Fruit fly (Drosophila melanogaster) whole organism, embryonic: ENCODE results near the gene Csp.

Experiments used
- BEAF-32 ChIP-seq: fragments of 200-800 bp; sonication (Bioruptor generic); optimal IDR thresholded peaks from 3 replicates; lab custom pipeline; 2017; ENCODE audit warnings: missing biosample characterization, missing genetic modification characterization, mild to moderate bottlenecking, moderate library complexity, missing genetic modification reagents
- CG10209 ChIP-seq: fragments of 200-800 bp; sonication (Bioruptor generic); optimal IDR thresholded peaks from 3 replicates; lab custom pipeline; 2017; ENCODE audit warnings: missing biosample characterization, mild to moderate bottlenecking, missing genetic modification characterization, missing genetic modification reagents
- CG10654 ChIP-seq: fragments of 200-800 bp; sonication (Bioruptor generic); optimal IDR thresholded peaks from 2 replicates; lab custom pipeline; 2016; ENCODE audit warnings: missing biosample characterization, missing genetic modification characterization
- CG14965 ChIP-seq: fragments of 200-800 bp; sonication (Bioruptor generic); optimal IDR thresholded peaks from 2 replicates; lab custom pipeline; 2016; ENCODE audit warnings: missing biosample characterization, missing genetic modification characterization, borderline replicate concordance
- CG1529 ChIP-seq: fragments of 200-800 bp; sonication (Bioruptor generic); optimal IDR thresholded peaks from 3 replicates; lab custom pipeline; 2018; ENCODE audit warnings: missing biosample characterization, missing genetic modification characterization
- CG15514 ChIP-seq: fragments of 200-800 bp; sonication (Bioruptor generic); optimal IDR thresholded peaks from 3 replicates; lab custom pipeline; 2017; ENCODE audit warnings: missing biosample characterization, missing genetic modification characterization, mild to moderate bottlenecking, moderate library complexity, missing genetic modification reagents
- CG15601 ChIP-seq: fragments of 200-800 bp; sonication (Bioruptor generic); optimal IDR thresholded peaks from 3 replicates; lab custom pipeline; 2019; ENCODE audit warnings: missing biosample characterization, mild to moderate bottlenecking, missing genetic modification characterization, moderate library complexity
- CG15696 ChIP-seq: fragments of 200-800 bp; sonication (Bioruptor generic); optimal IDR thresholded peaks from 2 replicates; lab custom pipeline; 2019; ENCODE audit warnings: missing biosample characterization, mild to moderate bottlenecking, missing genetic modification characterization, moderate library complexity
- CG18599 ChIP-seq: fragments of 200-800 bp; sonication (Bioruptor generic); optimal IDR thresholded peaks from 3 replicates; lab custom pipeline; 2017; ENCODE audit warnings: missing biosample characterization, missing genetic modification characterization, mild to moderate bottlenecking, moderate library complexity, missing genetic modification reagents
- CG2712 ChIP-seq: fragments of 200-800 bp; optimal IDR thresholded peaks from 3 replicates; lab custom pipeline; 2019; ENCODE audit warnings: missing biosample characterization, mild to moderate bottlenecking, missing genetic modification characterization, moderate library complexity
- CG2889 ChIP-seq: fragments of 200-800 bp; sonication (Bioruptor generic); IDR thresholded peaks from 3 replicates; pipeline ENCODE4 v1.3.6; 2022; ENCODE audit warnings: missing biosample characterization, missing genetic modification characterization
- CG30403 ChIP-seq: fragments of 200-800 bp; sonication (Bioruptor generic); optimal IDR thresholded peaks from 3 replicates; lab custom pipeline; 2016; ENCODE audit warnings: missing biosample characterization, missing genetic modification characterization
- CG32767 ChIP-seq: fragments of 200-800 bp; sonication (Bioruptor generic); IDR thresholded peaks from 2 replicates; pipeline ENCODE4 v1.3.6; 2022; ENCODE audit warnings: missing biosample characterization, missing genetic modification characterization
- CG3407 ChIP-seq: fragments of 200-800 bp; sonication (Bioruptor generic); optimal IDR thresholded peaks from 2 replicates; lab custom pipeline; 2018; ENCODE audit warnings: missing biosample characterization, mild to moderate bottlenecking, missing genetic modification characterization
- CG6689 ChIP-seq: fragments of 200-800 bp; sonication (Bioruptor generic); IDR thresholded peaks from 2 replicates; pipeline ENCODE4 v1.3.6; 2022; ENCODE audit warnings: missing biosample characterization, missing genetic modification characterization
- CG7556 ChIP-seq: fragments of 200-800 bp; sonication (Bioruptor generic); optimal IDR thresholded peaks from 2 replicates; lab custom pipeline; 2017; ENCODE audit warnings: missing biosample characterization, mild to moderate bottlenecking, missing genetic modification characterization
- CG7839 ChIP-seq: fragments of 200-800 bp; sonication (Bioruptor generic); optimal IDR thresholded peaks from 3 replicates; lab custom pipeline; 2018; ENCODE audit warnings: missing biosample characterization, mild to moderate bottlenecking, missing genetic modification characterization, moderate library complexity
- CG7987 ChIP-seq: fragments of 200-800 bp; sonication (Bioruptor generic); optimal IDR thresholded peaks from 2 replicates; lab custom pipeline; 2018; ENCODE audit warnings: missing biosample characterization, mild to moderate bottlenecking, missing genetic modification characterization, moderate library complexity
- CoRest ChIP-seq: fragments of 200-800 bp; sonication (Bioruptor generic); optimal IDR thresholded peaks from 3 replicates; lab custom pipeline; 2018; ENCODE audit warnings: missing biosample characterization, mild to moderate bottlenecking, missing genetic modification characterization, moderate library complexity
- Dbx ChIP-seq: fragments of 200-800 bp; sonication (Bioruptor generic); IDR thresholded peaks from 3 replicates; pipeline ENCODE4 v1.3.6; 2022; ENCODE audit warnings: missing biosample characterization, missing genetic modification characterization
- Dip3 ChIP-seq: fragments of 200-800 bp; sonication (Bioruptor generic); optimal IDR thresholded peaks from 3 replicates; lab custom pipeline; 2016; ENCODE audit warnings: missing biosample characterization, missing genetic modification characterization
- Elba2 ChIP-seq: fragments of 200-800 bp; sonication (Bioruptor generic); optimal IDR thresholded peaks from 3 replicates; lab custom pipeline; 2016; ENCODE audit warnings: missing biosample characterization, missing genetic modification characterization
- Fer2 ChIP-seq: fragments of 200-800 bp; sonication (Bioruptor generic); optimal IDR thresholded peaks from 2 replicates; lab custom pipeline; 2018; ENCODE audit warnings: missing biosample characterization, mild to moderate bottlenecking, missing genetic modification characterization, moderate library complexity
- H2.0 ChIP-seq: fragments of 200-800 bp; sonication (Bioruptor generic); IDR thresholded peaks from 2 replicates; pipeline ENCODE4 v1.3.6; 2022; ENCODE audit warnings: missing biosample characterization, missing genetic modification characterization
- HLH4C ChIP-seq: fragments of 200-800 bp; sonication (Bioruptor generic); IDR thresholded peaks from 3 replicates; pipeline ENCODE4 v1.3.6; 2022; ENCODE audit warnings: missing biosample characterization, missing genetic modification characterization; ENCODE audit not compliant: partially characterized antibody
- HLH54F ChIP-seq: fragments of 200-800 bp; sonication (Bioruptor generic); optimal IDR thresholded peaks from 3 replicates; lab custom pipeline; 2016; ENCODE audit warnings: missing biosample characterization, missing genetic modification characterization
- Hr39 ChIP-seq: fragments of >200 bp; optimal IDR thresholded peaks from 2 replicates; lab custom pipeline; 2017
- Hsf ChIP-seq: fragments of 200-800 bp; sonication (Bioruptor generic); optimal IDR thresholded peaks from 3 replicates; lab custom pipeline; 2016; ENCODE audit warnings: missing biosample characterization, missing genetic modification characterization
- MESR4 ChIP-seq: fragments of 200-800 bp; sonication (Bioruptor generic); optimal IDR thresholded peaks from 2 replicates; lab custom pipeline; 2018; ENCODE audit warnings: missing biosample characterization, mild to moderate bottlenecking, missing genetic modification characterization, moderate library complexity
- NK7.1 ChIP-seq: fragments of 200-800 bp; sonication (Bioruptor generic); optimal IDR thresholded peaks from 3 replicates; lab custom pipeline; 2016; ENCODE audit warnings: missing biosample characterization, missing genetic modification characterization
- Neu2 ChIP-seq: fragments of 200-800 bp; sonication (Bioruptor generic); optimal IDR thresholded peaks from 3 replicates; lab custom pipeline; 2016; ENCODE audit warnings: missing biosample characterization, missing genetic modification characterization, borderline replicate concordance
- Nf-YA ChIP-seq: fragments of 200-800 bp; sonication (Bioruptor generic); IDR thresholded peaks from 2 replicates; pipeline ENCODE4 v1.3.6; 2022; ENCODE audit warnings: missing biosample characterization, missing genetic modification characterization
- Opbp ChIP-seq: fragments of 200-800 bp; sonication (Bioruptor generic); IDR thresholded peaks from 3 replicates; pipeline ENCODE4 v1.3.6; 2022; ENCODE audit warnings: missing biosample characterization, missing genetic modification characterization; ENCODE audit not compliant: partially characterized antibody
- Ptx1 ChIP-seq: fragments of 200-800 bp; sonication (Bioruptor generic); IDR thresholded peaks from 2 replicates; pipeline ENCODE4 v1.3.6; 2022; ENCODE audit warnings: missing biosample characterization, missing genetic modification characterization
- Ravus ChIP-seq: fragments of 200-800 bp; sonication (Bioruptor generic); IDR thresholded peaks from 2 replicates; pipeline ENCODE4 v1.3.6; 2022; ENCODE audit warnings: missing biosample characterization, missing genetic modification characterization
- cato ChIP-seq: fragments of 200-800 bp; sonication (Bioruptor generic); optimal IDR thresholded peaks from 2 replicates; lab custom pipeline; 2016; ENCODE audit warnings: missing biosample characterization, missing genetic modification characterization, borderline replicate concordance
- chinmo ChIP-seq: fragments of 200-800 bp; sonication (Bioruptor generic); IDR thresholded peaks from 4 replicates; pipeline ENCODE4 v1.3.6; 2022; ENCODE audit warnings: missing biosample characterization, missing genetic modification characterization; ENCODE audit not compliant: partially characterized antibody
- crol ChIP-seq: fragments of 200-800 bp; sonication (Bioruptor generic); IDR thresholded peaks from 2 replicates; pipeline ENCODE4 v1.3.6; 2022; ENCODE audit warnings: missing biosample characterization, missing genetic modification characterization
- exex ChIP-seq: fragments of 200-800 bp; sonication (Bioruptor generic); optimal IDR thresholded peaks from 4 replicates; lab custom pipeline; 2018; ENCODE audit warnings: missing biosample characterization, mild to moderate bottlenecking, missing genetic modification characterization, moderate library complexity
- gt ChIP-seq: fragments of 200-800 bp; sonication (Bioruptor generic); IDR thresholded peaks from 2 replicates; pipeline ENCODE4 v1.3.6; 2022; ENCODE audit warnings: missing biosample characterization, missing genetic modification characterization
- ham ChIP-seq: fragments of 200-800 bp; sonication (Bioruptor generic); IDR thresholded peaks from 2 replicates; pipeline ENCODE4 v1.3.6; 2022; ENCODE audit warnings: missing biosample characterization, missing genetic modification characterization
- jumu ChIP-seq: fragments of 200-800 bp; sonication (Bioruptor generic); optimal IDR thresholded peaks from 3 replicates; lab custom pipeline; 2016; ENCODE audit warnings: missing biosample characterization, missing genetic modification characterization
- lola ChIP-seq, 3 experiments: fragments of >200 bp in 2 of 3; fragments of 200-800 bp in 1 of 3; sonication (Bioruptor generic) in 1 of 3; optimal IDR thresholded peaks; 2 replicates each; lab custom pipeline; 2017 to 2019; ENCODE audit warnings: missing biosample characterization in 3 of 3, missing genetic modification characterization in 3 of 3, mild to moderate bottlenecking in 1 of 3, moderate library complexity in 1 of 3
- mirr ChIP-seq: fragments of 200-800 bp; sonication (Bioruptor generic); optimal IDR thresholded peaks from 3 replicates; lab custom pipeline; 2018; ENCODE audit warnings: missing biosample characterization, mild to moderate bottlenecking, missing genetic modification characterization
- pho ChIP-seq: fragments of 200-800 bp; sonication (Bioruptor generic); optimal IDR thresholded peaks from 2 replicates; lab custom pipeline; 2016; ENCODE audit warnings: missing biosample characterization, missing genetic modification characterization
- row ChIP-seq: fragments of 200-800 bp; sonication (Bioruptor generic); IDR thresholded peaks from 3 replicates; pipeline ENCODE4 v1.3.6; 2022; ENCODE audit warnings: missing biosample characterization, missing genetic modification characterization
- seq ChIP-seq: fragments of 200-800 bp; sonication (Bioruptor generic); IDR thresholded peaks from 2 replicates; pipeline ENCODE4 v1.3.6; 2022; ENCODE audit warnings: missing biosample characterization, missing genetic modification characterization
- slou ChIP-seq: fragments of 200-800 bp; sonication (Bioruptor generic); optimal IDR thresholded peaks from 3 replicates; lab custom pipeline; 2016; ENCODE audit warnings: missing biosample characterization, missing genetic modification characterization
- toy ChIP-seq: fragments of 200-800 bp; sonication (Bioruptor generic); IDR thresholded peaks from 2 replicates; pipeline ENCODE4 v1.3.6; 2022; ENCODE audit warnings: missing biosample characterization, missing genetic modification characterization
- usp ChIP-seq: fragments of >200 bp; optimal IDR thresholded peaks from 2 replicates; lab custom pipeline; 2017; ENCODE audit warnings: missing biosample characterization, missing genetic modification characterization
- vnd ChIP-seq: fragments of 200-800 bp; sonication (Bioruptor generic); IDR thresholded peaks from 3 replicates; pipeline ENCODE4 v1.3.6; 2022; ENCODE audit warnings: missing biosample characterization, missing genetic modification characterization; ENCODE audit not compliant: partially characterized antibody

The Csp gene

dm6 chr3L:22266535-22266934 lies 647 bp upstream of the Csp start, which contains the start of gene CG11523 (continued):
- TF ChIP-seq CG2712 = peak; percentile 31
- TF ChIP-seq CG3407 (GFP tag; lab: Kevin White, UChicago) = no peak
- no peak for TF ChIP-seq Elba2 (GFP tag; lab: Kevin White, UChicago)
- TF ChIP-seq CG15696 (tag; lab: Kevin White, UChicago) = no peak
- no peak for TF ChIP-seq vnd
- peak; percentile 74 for TF ChIP-seq row (GFP tag; lab: Robert Waterston, UW)
- no peak for TF ChIP-seq usp (GFP tag; lab: Kevin White, UChicago)
- no peak for TF ChIP-seq slou (GFP tag; lab: Kevin White, UChicago)
- no peak for TF ChIP-seq Ptx1
- TF ChIP-seq CG1529 (GFP tag; lab: Kevin White, UChicago) = no peak
- TF ChIP-seq Dbx (GFP tag; lab: Robert Waterston, UW) = peak; percentile 8; the same call in 1 of the 3 replicates
- no peak for TF ChIP-seq HLH4C (GFP tag; lab: Robert Waterston, UW)
- no peak for TF ChIP-seq Dip3 (GFP tag; lab: Kevin White, UChicago)
- peak; percentile 36 for TF ChIP-seq Hsf (GFP tag; lab: Kevin White, UChicago)
- no peak for TF ChIP-seq crol (GFP tag; lab: Robert Waterston, UW)
- peak; percentile 23 for TF ChIP-seq HLH54F (GFP tag; lab: Kevin White, UChicago)
- TF ChIP-seq jumu = no peak
- TF ChIP-seq CG2889 = no peak
- TF ChIP-seq chinmo = no peak
- TF ChIP-seq CG7839 = no peak
- TF ChIP-seq CG7987 (GFP tag; lab: Kevin White, UChicago) = no peak
- TF ChIP-seq toy (GFP tag; lab: Robert Waterston, UW) = no peak
- TF ChIP-seq seq (GFP tag; lab: Robert Waterston, UW) = no peak
- TF ChIP-seq exex (tag; lab: Kevin White, UChicago) = peak; percentile 2
- no peak for TF ChIP-seq CG10209 (GFP tag; lab: Kevin White, UChicago)
- TF ChIP-seq Opbp = no peak
- TF ChIP-seq Ravus (GFP tag; lab: Robert Waterston, UW) = no peak
- no peak for TF ChIP-seq H2.0 (GFP tag; lab: Robert Waterston, UW)
- peak; percentile 90 for TF ChIP-seq MESR4 (GFP tag; lab: Kevin White, UChicago)
- TF ChIP-seq CG18599 = peak; percentile 33
- TF ChIP-seq CG15514 (GFP tag; lab: Kevin White, UChicago) = peak; percentile 89
- no peak for TF ChIP-seq NK7.1 (GFP tag; lab: Kevin White, UChicago)
- no peak for TF ChIP-seq ham (GFP tag; lab: Robert Waterston, UW)
- TF ChIP-seq lola (GFP tag; optimal IDR thresholded peaks at IDR 0.05; lab: Kevin White, UChicago) = no peak
- no peak for TF ChIP-seq Hr39 (lab: Kevin White, UChicago)
- TF ChIP-seq Nf-YA (GFP tag; lab: Robert Waterston, UW) = no peak
- TF ChIP-seq pho = peak; percentile 18
- peak; percentile 57 for TF ChIP-seq BEAF-32 (GFP tag; lab: Kevin White, UChicago)
- TF ChIP-seq CG32767 (GFP tag; lab: Robert Waterston, UW) = no peak
- no peak for TF ChIP-seq CG15601 (tag; lab: Kevin White, UChicago)
- no peak for TF ChIP-seq Fer2 (tag; lab: Kevin White, UChicago)
- 0 out of 2 replicates have a peak, but pooled peaks have one; percentile 5 for TF ChIP-seq CG6689 (GFP tag; lab: Robert Waterston, UW)
- TF ChIP-seq Neu2 (GFP tag; lab: Kevin White, UChicago) = no peak
- TF ChIP-seq CG10654 (GFP tag; lab: Kevin White, UChicago) = no peak
- no peak for TF ChIP-seq CG30403 (GFP tag; lab: Kevin White, UChicago)
- TF ChIP-seq CoRest (tag; lab: Kevin White, UChicago) = peak; percentile 34
- no peak for TF ChIP-seq CG7556 (GFP tag; lab: Kevin White, UChicago)
- no peak for TF ChIP-seq gt (GFP tag; lab: Robert Waterston, UW)
- no peak for TF ChIP-seq cato (GFP tag; lab: Kevin White, UChicago)
- TF ChIP-seq mirr (GFP tag; lab: Kevin White, UChicago) = no peak
- no peak for TF ChIP-seq CG14965 (GFP tag; lab: Kevin White, UChicago)
